Fruit fly (Drosophila melanogaster) whole organism, embryonic: Measurements from ENCODE around the gene Mrm2.
A peak's percentile ranks its signal among the peaks of the same experiment; 100 is the strongest.

ENCODE experiments used
- B-H2 ChIP-seq: fragments of 200-800 bp; sonication (Bioruptor generic); optimal IDR thresholded peaks from 2 replicates; lab custom pipeline; 2018; ENCODE audit warnings: missing biosample characterization, mild to moderate bottlenecking, missing genetic modification characterization
- CG10462 ChIP-seq: fragments of 200-800 bp; sonication (Bioruptor generic); optimal IDR thresholded peaks from 2 replicates; lab custom pipeline; 2016; ENCODE audit warnings: missing biosample characterization, missing genetic modification characterization
- CG10543 ChIP-seq: fragments of 200-800 bp; sonication (Bioruptor generic); optimal IDR thresholded peaks from 3 replicates; lab custom pipeline; 2017; ENCODE audit warnings: missing biosample characterization, mild to moderate bottlenecking, missing genetic modification characterization, moderate library complexity
- CG11247 ChIP-seq: fragments of 200-800 bp; sonication (Bioruptor generic); IDR thresholded peaks from 2 replicates; pipeline ENCODE4 v1.3.6; 2022; ENCODE audit warnings: missing biosample characterization, missing genetic modification characterization
- CG12236 ChIP-seq: fragments of 200-800 bp; sonication (Bioruptor generic); optimal IDR thresholded peaks from 2 replicates; lab custom pipeline; 2016; ENCODE audit warnings: missing biosample characterization, missing genetic modification characterization
- CG15073 ChIP-seq: fragments of 200-800 bp; sonication (Bioruptor generic); optimal IDR thresholded peaks from 2 replicates; lab custom pipeline; 2016; ENCODE audit warnings: missing biosample characterization, missing genetic modification characterization
- CG15514 ChIP-seq: fragments of 200-800 bp; sonication (Bioruptor generic); optimal IDR thresholded peaks from 3 replicates; lab custom pipeline; 2017; ENCODE audit warnings: missing biosample characterization, missing genetic modification characterization, mild to moderate bottlenecking, moderate library complexity, missing genetic modification reagents
- CG17186 ChIP-seq: fragments of 200-800 bp; sonication (Bioruptor generic); optimal IDR thresholded peaks from 3 replicates; lab custom pipeline; 2017; ENCODE audit warnings: missing biosample characterization, missing genetic modification reagents, missing genetic modification characterization
- CG17385 ChIP-seq: fragments of 200-800 bp; sonication (Bioruptor generic); optimal IDR thresholded peaks from 3 replicates; lab custom pipeline; 2018; ENCODE audit warnings: missing biosample characterization, mild to moderate bottlenecking, missing genetic modification characterization
- CG18599 ChIP-seq: fragments of 200-800 bp; sonication (Bioruptor generic); optimal IDR thresholded peaks from 3 replicates; lab custom pipeline; 2017; ENCODE audit warnings: missing biosample characterization, missing genetic modification characterization, mild to moderate bottlenecking, moderate library complexity, missing genetic modification reagents
- CG2199 ChIP-seq: fragments of 200-800 bp; sonication (Bioruptor generic); IDR thresholded peaks from 3 replicates; pipeline ENCODE4 v1.3.6; 2022; ENCODE audit warnings: missing biosample characterization, missing genetic modification characterization
- CG2889 ChIP-seq: fragments of 200-800 bp; sonication (Bioruptor generic); IDR thresholded peaks from 3 replicates; pipeline ENCODE4 v1.3.6; 2022; ENCODE audit warnings: missing biosample characterization, missing genetic modification characterization
- CG6272 ChIP-seq: fragments of 200-800 bp; sonication (Bioruptor generic); IDR thresholded peaks from 2 replicates; pipeline ENCODE4 v1.3.6; 2022; ENCODE audit warnings: missing biosample characterization, missing genetic modification characterization
- CG7556 ChIP-seq: fragments of 200-800 bp; sonication (Bioruptor generic); optimal IDR thresholded peaks from 2 replicates; lab custom pipeline; 2017; ENCODE audit warnings: missing biosample characterization, mild to moderate bottlenecking, missing genetic modification characterization
- CG7987 ChIP-seq: fragments of 200-800 bp; sonication (Bioruptor generic); optimal IDR thresholded peaks from 2 replicates; lab custom pipeline; 2018; ENCODE audit warnings: missing biosample characterization, mild to moderate bottlenecking, missing genetic modification characterization, moderate library complexity
- CG9817 ChIP-seq: fragments of 200-800 bp; sonication (Bioruptor generic); optimal IDR thresholded peaks from 2 replicates; lab custom pipeline; 2018; ENCODE audit warnings: missing biosample characterization, mild to moderate bottlenecking, missing genetic modification characterization, moderate library complexity
- D19A ChIP-seq: fragments of 200-800 bp; optimal IDR thresholded peaks from 3 replicates; lab custom pipeline; 2019; ENCODE audit warnings: missing biosample characterization, mild to moderate bottlenecking, missing genetic modification characterization, moderate library complexity
- D19B ChIP-seq: fragments of 200-800 bp; sonication (Bioruptor generic); optimal IDR thresholded peaks from 2 replicates; lab custom pipeline; 2017; ENCODE audit warnings: missing biosample characterization, mild to moderate bottlenecking, missing genetic modification characterization
- E2f2 ChIP-seq: fragments of 200-800 bp; sonication (Bioruptor generic); IDR thresholded peaks from 2 replicates; pipeline ENCODE4 v1.3.6; 2022; ENCODE audit warnings: missing biosample characterization, missing genetic modification characterization
- Eip74EF ChIP-seq, 2 experiments: fragments of 200-800 bp in 1 of 2; fragments of >200 bp in 1 of 2; sonication (Bioruptor generic) in 1 of 2; optimal IDR thresholded peaks; 2 replicates each; lab custom pipeline; 2017 to 2019; ENCODE audit warnings: missing biosample characterization in 2 of 2, missing genetic modification characterization in 2 of 2, mild to moderate bottlenecking in 1 of 2, moderate library complexity in 1 of 2
- Gug ChIP-seq: fragments of 200-800 bp; sonication (Bioruptor generic); IDR thresholded peaks from 4 replicates; pipeline ENCODE4 v1.3.6; 2022; ENCODE audit warnings: missing biosample characterization, missing genetic modification characterization
- HLH3B ChIP-seq: fragments of 200-800 bp; sonication (Bioruptor generic); IDR thresholded peaks from 2 replicates; pipeline ENCODE4 v1.3.6; 2022; ENCODE audit warnings: missing biosample characterization, missing genetic modification characterization
- Hey ChIP-seq: fragments of 200-800 bp; sonication (Bioruptor generic); optimal IDR thresholded peaks from 3 replicates; lab custom pipeline; 2018; ENCODE audit warnings: missing biosample characterization, mild to moderate bottlenecking, missing genetic modification characterization
- Med ChIP-seq: fragments of 200-800 bp; sonication (Bioruptor generic); peaks from one replicate; lab custom pipeline; 2016; ENCODE audit warnings: missing biosample characterization, missing genetic modification characterization, mild to moderate bottlenecking, inconsistent platforms, moderate library complexity
- NFAT ChIP-seq: fragments of 200-800 bp; sonication (Bioruptor generic); IDR thresholded peaks from 2 replicates; pipeline ENCODE4 v1.3.6; 2022; ENCODE audit warnings: missing biosample characterization, missing genetic modification characterization
- NK7.1 ChIP-seq: fragments of 200-800 bp; sonication (Bioruptor generic); optimal IDR thresholded peaks from 3 replicates; lab custom pipeline; 2016; ENCODE audit warnings: missing biosample characterization, missing genetic modification characterization
- Pdp1 ChIP-seq, 2 experiments: fragments of 200-800 bp; sonication (Bioruptor generic); optimal IDR thresholded peaks; 3 replicates each; lab custom pipeline; 2016; ENCODE audit warnings: missing biosample characterization in 2 of 2, missing genetic modification characterization in 2 of 2, mild to moderate bottlenecking in 1 of 2, moderate library complexity in 1 of 2
- Trl ChIP-seq, 3 experiments: fragments of >200 bp in 2 of 3; fragments of 200-800 bp in 1 of 3; sonication (Bioruptor generic) in 1 of 3; optimal IDR thresholded peaks; 2 replicates in 1 of 3; 3 replicates in 2 of 3; lab custom pipeline; 2016 to 2017; ENCODE audit warnings: missing biosample characterization in 1 of 3, missing genetic modification characterization in 1 of 3
- bsh ChIP-seq, 2 experiments: fragments of 200-800 bp; sonication (Bioruptor generic); optimal IDR thresholded peaks; 2 replicates each; lab custom pipeline; 2017 to 2018; ENCODE audit warnings: mild to moderate bottlenecking in 2 of 2, missing biosample characterization in 2 of 2, missing genetic modification characterization in 2 of 2, moderate library complexity in 1 of 2
- chinmo ChIP-seq: fragments of 200-800 bp; sonication (Bioruptor generic); IDR thresholded peaks from 4 replicates; pipeline ENCODE4 v1.3.6; 2022; ENCODE audit warnings: missing biosample characterization, missing genetic modification characterization; ENCODE audit not compliant: partially characterized antibody
- chm ChIP-seq: fragments of 200-800 bp; sonication (Bioruptor generic); IDR thresholded peaks from 2 replicates; pipeline ENCODE4 v1.3.6; 2022; ENCODE audit warnings: missing biosample characterization, missing genetic modification characterization
- en ChIP-seq: fragments of 200-800 bp; sonication (Bioruptor generic); optimal IDR thresholded peaks from 2 replicates; lab custom pipeline; 2016; ENCODE audit warnings: missing biosample characterization, missing genetic modification characterization
- hb ChIP-seq: fragments of 200-800 bp; sonication (Bioruptor generic); IDR thresholded peaks from 3 replicates; pipeline ENCODE4 v1.3.6; 2022; ENCODE audit warnings: missing biosample characterization, missing genetic modification characterization; ENCODE audit not compliant: partially characterized antibody
- lab ChIP-seq: fragments of 200-800 bp; sonication (Bioruptor generic); optimal IDR thresholded peaks from 3 replicates; lab custom pipeline; 2017; ENCODE audit warnings: missing biosample characterization, missing genetic modification characterization, mild to moderate bottlenecking, moderate library complexity, missing genetic modification reagents
- mam ChIP-seq: fragments of 200-800 bp; sonication (Bioruptor generic); optimal IDR thresholded peaks from 3 replicates; lab custom pipeline; 2016; ENCODE audit warnings: missing biosample characterization, missing genetic modification characterization
- org-1 ChIP-seq: fragments of 200-800 bp; sonication (Bioruptor generic); optimal IDR thresholded peaks from 2 replicates; lab custom pipeline; 2017; ENCODE audit warnings: missing biosample characterization, missing genetic modification characterization
- p53 ChIP-seq: fragments of 200-800 bp; sonication (Bioruptor generic); optimal IDR thresholded peaks from 2 replicates; lab custom pipeline; 2016; ENCODE audit warnings: missing biosample characterization, missing genetic modification characterization
- rib ChIP-seq: fragments of 200-800 bp; sonication (Bioruptor generic); IDR thresholded peaks from 2 replicates; pipeline ENCODE4 v1.3.6; 2022; ENCODE audit warnings: missing biosample characterization, missing genetic modification characterization
- schlank ChIP-seq: fragments of 200-800 bp; sonication (Bioruptor generic); optimal IDR thresholded peaks from 2 replicates; lab custom pipeline; 2018; ENCODE audit warnings: missing biosample characterization, mild to moderate bottlenecking, missing genetic modification characterization
- sens ChIP-seq: fragments of 200-800 bp; sonication (Bioruptor generic); peaks from one replicate; lab custom pipeline; 2016; ENCODE audit warnings: missing biosample characterization, missing genetic modification characterization
- shn ChIP-seq: fragments of 200-800 bp; sonication (Bioruptor generic); optimal IDR thresholded peaks from 3 replicates; lab custom pipeline; 2016; ENCODE audit warnings: missing biosample characterization, missing genetic modification characterization
- so ChIP-seq: fragments of 200-800 bp; sonication (Bioruptor generic); IDR thresholded peaks from 3 replicates; pipeline ENCODE4 v1.3.6; 2022; ENCODE audit warnings: missing biosample characterization, missing genetic modification characterization
- sr ChIP-seq: fragments of 200-800 bp; sonication (Bioruptor generic); IDR thresholded peaks from 3 replicates; pipeline ENCODE4 v1.3.6; 2022; ENCODE audit warnings: missing biosample characterization, missing genetic modification characterization
- tio ChIP-seq: fragments of 200-800 bp; sonication (Bioruptor generic); optimal IDR thresholded peaks from 2 replicates; lab custom pipeline; 2017; ENCODE audit warnings: missing biosample characterization, missing genetic modification characterization, inconsistent platforms
- twi ChIP-seq: fragments of 200-800 bp; optimal IDR thresholded peaks from 2 replicates; lab custom pipeline; 2019; ENCODE audit warnings: missing biosample characterization, mild to moderate bottlenecking, missing genetic modification characterization, moderate library complexity
- wek ChIP-seq: fragments of 200-800 bp; sonication (Bioruptor generic); optimal IDR thresholded peaks from 3 replicates; lab custom pipeline; 2018; ENCODE audit warnings: missing biosample characterization, mild to moderate bottlenecking, missing genetic modification characterization, moderate library complexity

Gene Mrm2

DNA sequence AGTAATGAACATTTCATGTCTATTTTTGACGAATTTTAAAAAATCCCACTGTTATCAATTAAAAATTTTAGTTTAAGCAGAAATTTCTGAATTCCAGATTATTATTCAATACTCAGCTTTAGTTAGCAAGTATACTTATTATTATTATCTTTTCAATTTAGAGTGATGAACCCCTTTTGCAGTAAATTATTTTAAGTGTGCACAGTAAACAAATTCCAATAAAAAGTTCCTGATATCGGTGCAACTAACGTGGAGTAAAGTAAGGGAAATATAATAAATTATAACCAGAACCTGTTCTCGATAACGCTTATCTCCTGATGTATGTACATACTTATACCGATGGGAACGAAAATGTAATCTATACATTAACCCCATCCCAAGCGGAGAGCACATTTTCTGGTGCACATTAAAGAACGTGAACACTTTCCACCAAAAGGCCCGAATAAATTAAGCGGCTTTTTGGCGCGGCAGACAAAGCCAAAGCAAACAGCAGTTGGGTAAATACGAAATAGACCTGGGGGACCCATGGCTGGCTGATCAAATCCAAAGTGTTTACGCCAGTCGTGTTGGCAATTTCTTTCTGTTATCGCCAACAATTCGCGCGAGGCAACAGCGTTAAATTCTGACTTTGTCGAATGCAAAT is 3.3 kb upstream of the Mrm2 start (continued):
- TF ChIP-seq org-1 (GFP tag; lab: Kevin White, UChicago) (peak; percentile 44), HLH3B (GFP tag; lab: Robert Waterston, UW) (peak; percentile 37; the same call in 1 of the 2 replicates), schlank (peak; percentile 71), bsh (GFP tag; optimal IDR thresholded peaks at IDR 0.05; lab: Kevin White, UChicago) (no peak), chm (peak; percentile 61), CG10462 (GFP tag; lab: Kevin White, UChicago) (no peak), CG11247 (GFP tag; lab: Robert Waterston, UW) (no peak), D19B (GFP tag; lab: Kevin White, UChicago) (no peak), mam (GFP tag; lab: Kevin White, UChicago) (peak; percentile 29), E2f2 (GFP tag; lab: Robert Waterston, UW) (peak; percentile 26; the same call in 1 of the 2 replicates)

DNA sequence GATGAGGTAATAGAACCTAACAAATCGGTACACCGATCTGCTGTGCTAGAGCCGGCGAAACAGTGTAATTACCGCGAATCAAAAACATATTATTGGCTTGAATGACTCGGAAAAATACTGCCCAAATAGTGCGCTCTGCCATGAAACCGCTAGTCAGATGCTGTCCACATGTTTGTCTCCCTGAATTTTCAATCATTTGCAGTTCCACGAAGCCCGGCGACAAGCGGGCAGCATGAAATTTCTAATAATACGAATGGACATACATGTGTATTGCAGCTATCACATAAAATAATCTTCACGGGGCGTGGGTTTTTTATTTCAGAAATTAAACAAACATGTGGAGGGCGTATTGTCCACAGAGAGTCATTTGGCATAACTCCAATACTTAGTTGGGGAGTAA is 2.5 kb upstream of the Mrm2 start:
- peak in 1 of 2 experiments; percentile 18 for TF ChIP-seq Pdp1 (GFP tag; optimal IDR thresholded peaks at IDR 0.05; lab: Kevin White, UChicago)
- TF ChIP-seq CG17186 (GFP tag; lab: Kevin White, UChicago) = no peak
- TF ChIP-seq CG2889 (GFP tag; lab: Robert Waterston, UW) = no peak
- 0 out of 3 replicates have a peak, but pooled peaks have one; percentile 46 for TF ChIP-seq CG2199 (GFP tag; lab: Robert Waterston, UW)
- TF ChIP-seq shn = no peak
- TF ChIP-seq hb = no peak
- TF ChIP-seq twi (tag; lab: Kevin White, UChicago) = peak; percentile 99
- TF ChIP-seq CG15514 (GFP tag; lab: Kevin White, UChicago) = no peak
- TF ChIP-seq Med (GFP tag; lab: Kevin White, UChicago) = peak; percentile 14
- TF ChIP-seq CG9817 (tag; lab: Kevin White, UChicago) = no peak
- 0 out of 4 replicates have a peak, but pooled peaks have one; percentile 54 for TF ChIP-seq chinmo
- no peak for TF ChIP-seq Eip74EF (GFP tag; optimal IDR thresholded peaks at IDR 0.05; lab: Kevin White, UChicago)
- no peak for TF ChIP-seq B-H2 (GFP tag; lab: Kevin White, UChicago)
- TF ChIP-seq sr (GFP tag; lab: Robert Waterston, UW) = 0 out of 3 replicates have a peak, but pooled peaks have one; percentile 34
- peak; percentile 26 for TF ChIP-seq sens (GFP tag; lab: Kevin White, UChicago)
- no peak for TF ChIP-seq NK7.1 (GFP tag; lab: Kevin White, UChicago)

DNA sequence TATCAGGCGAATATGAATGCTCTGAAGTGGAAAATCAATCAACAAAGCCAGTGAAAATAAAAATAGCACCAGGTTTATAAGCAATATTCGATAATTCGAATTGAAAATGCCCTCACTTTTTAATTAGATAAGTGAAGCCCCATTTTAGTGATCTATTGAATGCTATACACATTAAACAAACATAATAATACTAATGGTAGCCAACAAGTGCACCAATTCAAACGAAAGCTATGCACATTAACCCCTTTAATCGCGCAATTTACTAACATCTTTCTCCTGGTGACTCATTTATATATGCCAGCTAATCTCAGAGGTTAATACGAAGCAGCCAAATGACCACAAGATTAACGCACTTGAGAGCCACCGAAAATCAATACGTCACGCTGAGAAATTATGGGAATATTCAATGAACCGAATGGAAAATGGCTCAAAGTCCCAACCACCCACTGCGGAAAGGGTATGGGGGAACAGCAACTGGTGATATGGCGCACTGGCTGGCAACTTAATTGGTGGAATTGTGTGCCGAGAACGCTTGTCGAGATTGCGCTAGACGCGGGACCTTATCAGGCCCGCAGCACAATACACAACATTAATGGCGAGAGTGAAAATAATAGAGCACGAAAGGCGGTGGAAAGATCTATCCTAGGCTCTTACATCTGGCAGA is 1.9 kb upstream of the Mrm2 start:
- TF ChIP-seq CG18599 (peak; percentile 45), D19A (tag; lab: Kevin White, UChicago) (peak; percentile 91), CG15073 (GFP tag; lab: Kevin White, UChicago) (no peak), CG17385 (peak; percentile 2), so (GFP tag; lab: Robert Waterston, UW) (peak; percentile 34; the same call in 1 of the 3 replicates), CG7556 (peak; percentile 25), lab (GFP tag; lab: Kevin White, UChicago) (peak; percentile 57), Trl (optimal IDR thresholded peaks at IDR 0.05; lab: Kevin White, UChicago) (no peak), Trl (GFP tag; optimal IDR thresholded peaks at IDR 0.05; lab: Kevin White, UChicago) (no peak), p53 (no peak), rib (GFP tag; lab: Robert Waterston, UW) (no peak), NFAT (GFP tag; lab: Robert Waterston, UW) (0 out of 2 replicates have a peak, but pooled peaks have one; percentile 11), twi (tag; lab: Kevin White, UChicago) (peak; percentile 9), tio (GFP tag; lab: Kevin White, UChicago) (no peak), CG12236 (GFP tag; lab: Kevin White, UChicago) (no peak), en (GFP tag; lab: Kevin White, UChicago) (no peak), CG6272 (no peak), CG7987 (GFP tag; lab: Kevin White, UChicago) (peak; percentile 18), CG10543 (GFP tag; lab: Kevin White, UChicago) (peak; percentile 68), Hey (tag; lab: Kevin White, UChicago) (peak; percentile 79), wek (GFP tag; lab: Kevin White, UChicago) (no peak), Gug (peak; percentile 39; the same call in 1 of the 4 replicates)
